Worm (Caenorhabditis elegans) whole organism, young adult: ENCODE results near the gene rnh-1.1.

Source experiments
- nhr-120 ChIP-seq: fragments of 200-800 bp; sonication (Bioruptor generic); IDR thresholded peaks from 2 replicates; pipeline ENCODE4 v1.3.6; 2022; ENCODE audit warnings: missing genetic modification characterization, missing compliant biosample characterization
- nhr-90 ChIP-seq: sonication (generic microtip); optimal IDR thresholded peaks from 2 replicates; lab custom pipeline; 2016; ENCODE audit warnings: missing genotype, mild to moderate bottlenecking, missing genetic modification characterization, missing compliant biosample characterization
- pha-4 ChIP-seq: fragments of 150-350 bp; sonication (generic microtip); optimal IDR thresholded peaks from 2 replicates; lab custom pipeline; 2014; ENCODE audit warnings: missing biosample characterization, missing genetic modification reagents, missing genetic modification characterization

ce11 chrII:7562616-7563015, 37.1 kb downstream of the rnh-1.1 start:
- no peak for TF ChIP-seq nhr-120
- TF ChIP-seq pha-4: no peak
- TF ChIP-seq nhr-90: no peak
